Worm (Caenorhabditis elegans) whole organism, mixed stage, embryonic: ENCODE data around the gene msp-38.

Source experiments
- blmp-1 ChIP-seq: fragments of 150-350 bp; optimal IDR thresholded peaks from 2 replicates; lab custom pipeline; 2014; ENCODE audit warnings: missing biosample characterization, missing genetic modification characterization
- ceh-83 ChIP-seq: fragments of 200-800 bp; sonication (Bioruptor generic); optimal IDR thresholded peaks from 2 replicates; lab custom pipeline; 2018; ENCODE audit warnings: mild to moderate bottlenecking, missing genetic modification characterization, missing compliant biosample characterization
- cnd-1 ChIP-seq: fragments of 200-800 bp; sonication (Bioruptor generic); optimal IDR thresholded peaks from 2 replicates; lab custom pipeline; 2018; ENCODE audit warnings: mild to moderate bottlenecking, missing genetic modification characterization, missing compliant biosample characterization
- lin-13 ChIP-seq: fragments of 150-350 bp; optimal IDR thresholded peaks from 2 replicates; lab custom pipeline; 2014; ENCODE audit warnings: missing biosample characterization, missing genetic modification characterization
- lsy-2 ChIP-seq: fragments of 150-350 bp; optimal IDR thresholded peaks from 2 replicates; lab custom pipeline; 2014; ENCODE audit warnings: missing biosample characterization, missing genetic modification characterization
- mab-5 ChIP-seq: fragments of 150-350 bp; optimal IDR thresholded peaks from 2 replicates; lab custom pipeline; 2014; ENCODE audit warnings: missing biosample characterization, missing genetic modification characterization
- nhr-237 ChIP-seq: fragments of 150-350 bp; optimal IDR thresholded peaks from 2 replicates; lab custom pipeline; 2014; ENCODE audit warnings: missing biosample characterization, missing genetic modification characterization
- nhr-28 ChIP-seq: fragments of 150-350 bp; optimal IDR thresholded peaks from 2 replicates; lab custom pipeline; 2014; ENCODE audit warnings: missing biosample characterization, missing genetic modification characterization
- nhr-76 ChIP-seq: sonication (generic microtip); optimal IDR thresholded peaks from 2 replicates; lab custom pipeline; 2017; ENCODE audit warnings: missing biosample characterization, missing genetic modification characterization
- pha-4 ChIP-seq: fragments of 150-350 bp; optimal IDR thresholded peaks from 2 replicates; lab custom pipeline; 2018; ENCODE audit warnings: missing biosample characterization, missing genetic modification reagents, missing genetic modification characterization
- snpc-4 ChIP-seq: fragments of 150-350 bp; optimal IDR thresholded peaks from 2 replicates; lab custom pipeline; 2014; ENCODE audit warnings: missing biosample characterization, missing genetic modification characterization
- unc-62 ChIP-seq: fragments of 150-350 bp; optimal IDR thresholded peaks from 2 replicates; lab custom pipeline; 2014; ENCODE audit warnings: missing biosample characterization, missing genetic modification reagents, missing genetic modification characterization
- ztf-11 ChIP-seq: fragments of 150-350 bp; optimal IDR thresholded peaks from 2 replicates; lab custom pipeline; 2014; ENCODE audit warnings: missing biosample characterization, missing genetic modification characterization

DNA sequence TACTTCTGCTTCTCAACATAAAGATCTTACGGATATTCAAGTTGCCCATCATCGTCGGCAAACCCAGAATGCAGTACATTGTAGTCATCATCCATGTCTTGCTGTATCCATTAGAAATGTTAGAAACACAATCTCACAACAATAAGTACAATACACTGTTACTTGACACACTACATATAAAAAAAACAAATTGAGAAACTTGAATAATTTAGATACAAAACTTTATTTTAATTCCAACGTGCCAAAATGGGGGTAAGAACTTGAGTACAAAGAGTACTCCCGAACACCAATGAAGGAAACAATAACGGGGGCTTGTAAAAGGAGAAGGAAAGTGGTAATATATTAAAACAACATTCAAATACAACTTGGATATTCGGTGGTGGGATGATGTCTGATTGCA, 17.0 kb downstream of the msp-38 start, which contains the start of gene ctf-18:
- TF ChIP-seq blmp-1 (no peak), snpc-4 (tag; lab: Kevin White, UChicago) (no peak), nhr-237 (tag; lab: Kevin White, UChicago) (no peak), lin-13 (tag; lab: Kevin White, UChicago) (no peak), cnd-1 (tag; lab: Kevin White, UChicago) (no peak), ztf-11 (tag; lab: Kevin White, UChicago) (no peak), nhr-28 (tag; lab: Kevin White, UChicago) (no peak), pha-4 (tag; lab: Kevin White, UChicago) (no peak), ceh-83 (GFP tag; lab: Kevin White, UChicago) (no peak), unc-62 (no peak), nhr-76 (tag; lab: Kevin White, UChicago) (no peak), mab-5 (tag; lab: Kevin White, UChicago) (no peak), lsy-2 (tag; lab: Kevin White, UChicago) (no peak)
